Worm (Caenorhabditis elegans): ENCODE data around the gene srh-299.
"Not testable (repeated sequence)": the region's sequence is repeated elsewhere in the genome, so short reads cannot be mapped to it uniquely, and the experiment has no call there.

srh-299 gene

ce11 chrV:15899696-15900095 is 36.6 kb downstream of the srh-299 start, which contains the start of gene T06C12.14:
T06C12.14 (plus strand) TSS chrV:15899996.
- TF ChIP-seq M03D4.4 (tag; optimal IDR thresholded peaks at IDR 0.05) = no peak

ce11 chrV:15900564-15900963 is 37.4 kb downstream of the srh-299 start:
- no peak for TF ChIP-seq blmp-1 (tag; optimal IDR thresholded peaks at IDR 0.05)
- TF ChIP-seq ceh-43 (GFP tag; optimal IDR thresholded peaks at IDR 0.05) = no peak
- TF ChIP-seq pha-4 (tag; optimal IDR thresholded peaks at IDR 0.05) = no peak
- no peak for TF ChIP-seq nhr-76 (tag; optimal IDR thresholded peaks at IDR 0.05)
- TF ChIP-seq zip-8 (tag; optimal IDR thresholded peaks at IDR 0.05) = no peak
- TF ChIP-seq snpc-4 (tag; optimal IDR thresholded peaks at IDR 0.05) = no peak
- no peak for TF ChIP-seq nhr-28 (tag; optimal IDR thresholded peaks at IDR 0.05)
- no peak for TF ChIP-seq sptf-1 (tag; optimal IDR thresholded peaks at IDR 0.05)
- no peak for TF ChIP-seq lin-13 (tag; optimal IDR thresholded peaks at IDR 0.05)
- TF ChIP-seq ham-2 (GFP tag; optimal IDR thresholded peaks at IDR 0.05) = no peak
- TF ChIP-seq ztf-11 (tag; optimal IDR thresholded peaks at IDR 0.05) = no peak

ce11 chrV:15905530-15905929 is 42.4 kb downstream of the srh-299 start, which contains the start of the genes F35E8.1 and F35E8.2:
F35E8.1 (minus strand) TSS chrV:15905630.
F35E8.2 (plus strand) TSS chrV:15905661.
- TF ChIP-seq M03D4.4, nhr-28, zip-8 (tag; optimal IDR thresholded peaks at IDR 0.05): not testable (repeated sequence)

ce11 chrV:15911848-15912247 is 48.7 kb downstream of the srh-299 start, which contains the start of gene F35E8.6:
F35E8.6 (plus strand) TSS chrV:15912148.
- TF ChIP-seq nhr-28 (tag; optimal IDR thresholded peaks at IDR 0.05) (no peak), ceh-43 (GFP tag; optimal IDR thresholded peaks at IDR 0.05) (no peak), blmp-1 (tag; optimal IDR thresholded peaks at IDR 0.05) (no peak), elt-1 (tag; optimal IDR thresholded peaks at IDR 0.05; ENCODE audit: borderline replicate concordance, insufficient read depth) (no peak), nhr-12 (tag; optimal IDR thresholded peaks at IDR 0.05) (no peak), drap-1 (GFP tag; optimal IDR thresholded peaks at IDR 0.05) (no peak), cnd-1 (tag; optimal IDR thresholded peaks at IDR 0.05) (no peak), unc-39 (tag; optimal IDR thresholded peaks at IDR 0.05) (no peak), mab-5 (tag; optimal IDR thresholded peaks at IDR 0.05) (no peak), lin-13 (tag; optimal IDR thresholded peaks at IDR 0.05) (no peak), sptf-1 (tag; optimal IDR thresholded peaks at IDR 0.05) (no peak), lsy-2 (tag; optimal IDR thresholded peaks at IDR 0.05) (no peak), tbx-8 (GFP tag; optimal IDR thresholded peaks at IDR 0.05) (no peak), sem-2 (GFP tag; optimal IDR thresholded peaks at IDR 0.05) (no peak), nhr-76 (tag; optimal IDR thresholded peaks at IDR 0.05) (no peak)

ce11 chrV:15912677-15913076 is 49.5 kb downstream of the srh-299 start:
- no peak for TF ChIP-seq mep-1 (tag; optimal IDR thresholded peaks at IDR 0.05)
- no peak for TF ChIP-seq M03D4.4 (tag; optimal IDR thresholded peaks at IDR 0.05)
- no peak for TF ChIP-seq ceh-83 (GFP tag; optimal IDR thresholded peaks at IDR 0.05)
- no peak for TF ChIP-seq blmp-1 (tag; optimal IDR thresholded peaks at IDR 0.05)
- no peak for TF ChIP-seq bed-3 (GFP tag; optimal IDR thresholded peaks at IDR 0.05)
- no peak for TF ChIP-seq sptf-1 (tag; optimal IDR thresholded peaks at IDR 0.05)
- no peak for TF ChIP-seq lsy-2 (tag; optimal IDR thresholded peaks at IDR 0.05)
- no peak for TF ChIP-seq elt-1 (tag; optimal IDR thresholded peaks at IDR 0.05; ENCODE audit: borderline replicate concordance, insufficient read depth)
- TF ChIP-seq unc-39 (tag; optimal IDR thresholded peaks at IDR 0.05) = no peak
- TF ChIP-seq elt-3 (tag; optimal IDR thresholded peaks at IDR 0.05) = no peak
- TF ChIP-seq ceh-43 (GFP tag; optimal IDR thresholded peaks at IDR 0.05) = no peak
- no peak for TF ChIP-seq ztf-11 (tag; optimal IDR thresholded peaks at IDR 0.05)
- no peak for TF ChIP-seq pha-4 (tag; optimal IDR thresholded peaks at IDR 0.05)
- TF ChIP-seq mab-5 (tag; optimal IDR thresholded peaks at IDR 0.05) = no peak
- TF ChIP-seq hlh-1 (tag; optimal IDR thresholded peaks at IDR 0.05) = no peak
- no peak for TF ChIP-seq ceh-39 (tag; optimal IDR thresholded peaks at IDR 0.05)
- TF ChIP-seq nhr-12 (tag; optimal IDR thresholded peaks at IDR 0.05) = no peak

- no peak for TF ChIP-seq pha-4 (tag; optimal IDR thresholded peaks at IDR 0.05)
- TF ChIP-seq cnd-1 (tag; optimal IDR thresholded peaks at IDR 0.05) = no peak
- no peak for TF ChIP-seq sptf-1 (tag; optimal IDR thresholded peaks at IDR 0.05)
- no peak for TF ChIP-seq ces-1 (GFP tag; optimal IDR thresholded peaks at IDR 0.05)
Measured at ce11 chrV:15913714-15914113, 50.6 kb downstream of the srh-299 start, which contains the start of gene F35E8.7. F35E8.7 (plus strand) TSS chrV:15914014.
